Worm (Caenorhabditis elegans) whole organism, mixed stage, embryonic: ENCODE results near the gene peb-1.

ENCODE experiments used
- M03D4.4 ChIP-seq: sonication (generic microtip); optimal IDR thresholded peaks from 2 replicates; lab custom pipeline; 2017; ENCODE audit warnings: mild to moderate bottlenecking, missing genetic modification characterization, missing compliant biosample characterization
- blmp-1 ChIP-seq: fragments of 150-350 bp; optimal IDR thresholded peaks from 2 replicates; lab custom pipeline; 2014; ENCODE audit warnings: missing biosample characterization, missing genetic modification characterization
- ces-1 ChIP-seq: fragments of 150-350 bp; optimal IDR thresholded peaks from 2 replicates; lab custom pipeline; 2014; ENCODE audit warnings: missing biosample characterization, missing genetic modification reagents, missing genetic modification characterization
- ham-2 ChIP-seq: fragments of 200-800 bp; sonication (Bioruptor generic); optimal IDR thresholded peaks from 2 replicates; lab custom pipeline; 2018; ENCODE audit warnings: mild to moderate bottlenecking, missing genetic modification characterization, missing compliant biosample characterization
- lin-32 ChIP-seq: fragments of 200-800 bp; sonication (Bioruptor generic); optimal IDR thresholded peaks from 2 replicates; lab custom pipeline; 2018; ENCODE audit warnings: mild to moderate bottlenecking, missing genetic modification characterization, missing compliant biosample characterization
- unc-62 ChIP-seq: fragments of 150-350 bp; optimal IDR thresholded peaks from 2 replicates; lab custom pipeline; 2014; ENCODE audit warnings: missing biosample characterization, missing genetic modification reagents, missing genetic modification characterization

Gene peb-1

DNA sequence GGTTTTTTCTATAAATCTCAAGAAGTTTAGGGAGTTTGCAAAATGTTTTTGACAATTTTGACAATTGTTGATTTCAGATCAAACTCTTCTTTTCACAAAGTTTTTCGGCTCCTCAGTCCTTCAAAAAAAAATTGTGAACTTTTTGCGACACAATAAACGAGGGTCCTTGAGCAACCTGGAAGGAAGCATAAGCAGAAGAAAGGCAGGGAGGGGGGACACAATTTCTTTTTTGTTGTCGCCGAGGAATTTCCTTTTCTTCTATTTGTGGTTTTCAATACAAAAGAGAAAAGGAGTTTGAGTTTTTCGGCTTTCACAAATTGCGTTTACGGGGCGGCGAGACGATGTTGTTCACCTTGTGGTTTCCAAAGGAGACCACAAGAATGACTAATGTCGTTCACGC lies 55.9 kb downstream of the peb-1 start:
- no peak for TF ChIP-seq ham-2 (GFP tag; lab: Kevin White, UChicago)
- TF ChIP-seq ces-1 (GFP tag; lab: Kevin White, UChicago) = peak; percentile 21

DNA sequence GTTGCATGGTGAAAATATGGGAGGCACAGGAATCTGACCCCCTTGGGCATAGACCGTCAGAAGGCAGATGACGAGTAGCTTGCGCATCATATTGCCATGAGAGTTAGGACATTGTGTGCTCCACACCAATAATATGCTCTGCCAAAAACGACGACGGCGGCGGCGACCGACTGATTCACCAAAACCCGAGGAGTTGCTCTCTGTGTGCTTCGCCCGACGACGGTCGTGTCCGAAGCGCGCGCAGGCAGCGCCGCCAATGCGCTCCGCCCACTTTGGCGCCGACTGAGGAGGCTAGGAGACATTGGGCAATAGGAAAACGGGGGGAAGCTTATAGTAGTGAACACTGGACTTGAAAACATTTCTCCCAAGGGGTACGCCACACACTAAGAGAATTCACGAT lies 57.1 kb downstream of the peb-1 start, which contains the start of gene AH9.6:
Gene AH9.6, minus strand, starts transcription at position 183 of the 400 bp plus-strand sequence.
- TF ChIP-seq M03D4.4 (tag; lab: Kevin White, UChicago) = no peak
- TF ChIP-seq lin-32 (GFP tag; lab: Kevin White, UChicago) = no peak
- no peak for TF ChIP-seq unc-62
- no peak for TF ChIP-seq blmp-1 (tag; lab: Kevin White, UChicago)
